Fruit fly (Drosophila melanogaster) S2 (cell line): ENCODE results near the gene ry.

ENCODE experiments used
- CG8478 ChIP-seq: fragments of >200 bp; optimal IDR thresholded peaks from 2 replicates; lab custom pipeline; 2018
- CTCF ChIP-seq, 2 experiments: fragments of >200 bp; optimal IDR thresholded peaks; 2 replicates each; lab custom pipeline; 2018

DNA sequence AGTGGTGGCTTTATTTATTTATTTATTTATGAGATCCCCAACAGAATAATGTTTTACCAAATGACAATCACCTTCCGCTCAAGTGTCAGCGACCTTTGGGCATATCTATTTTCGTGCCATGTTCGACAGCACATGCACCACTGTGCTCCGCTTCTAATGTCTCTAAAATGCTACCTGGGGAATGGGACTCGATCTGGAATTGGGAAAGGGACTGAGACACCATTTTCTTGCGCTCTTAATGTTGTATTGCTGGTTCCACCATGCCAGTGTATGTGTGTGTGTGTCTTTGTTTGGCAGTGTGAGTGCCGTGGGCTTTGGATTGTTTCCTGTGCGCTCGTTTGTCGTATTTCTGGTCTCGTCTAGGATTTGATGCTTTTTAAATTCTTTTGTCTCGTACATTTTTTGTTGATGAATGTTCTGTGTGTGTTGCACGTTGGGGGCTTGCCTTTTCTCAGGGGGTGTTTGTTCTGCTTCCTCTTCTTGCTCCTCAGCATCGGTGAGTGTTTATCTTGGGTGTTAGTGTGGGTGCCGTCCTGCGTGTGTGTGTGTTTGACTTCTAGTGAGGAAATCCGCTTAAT, 32.9 kb downstream of the ry start:
- TF ChIP-seq CG8478 (no peak), CTCF (optimal IDR thresholded peaks at IDR 0.05; lab: Kevin White, UChicago) (no peak)
